Fruit fly (Drosophila melanogaster) whole organism, embryonic: ENCODE results near the gene Rbf.

Source experiments
- Atf-2 ChIP-seq: fragments of 200-800 bp; sonication (Bioruptor generic); optimal IDR thresholded peaks from 2 replicates; lab custom pipeline; 2016; ENCODE audit warnings: missing biosample characterization, missing genetic modification characterization
- Atf6 ChIP-seq: fragments of 200-800 bp; sonication (Bioruptor generic); IDR thresholded peaks from 2 replicates; pipeline ENCODE4 v1.3.6; 2022; ENCODE audit warnings: missing biosample characterization, missing genetic modification characterization
- CG10321 ChIP-seq: fragments of 200-800 bp; sonication (Bioruptor generic); IDR thresholded peaks from 2 replicates; pipeline ENCODE4 v1.3.6; 2022; ENCODE audit warnings: missing biosample characterization, missing genetic modification characterization
- CG12659 ChIP-seq: fragments of 200-800 bp; sonication (Bioruptor generic); optimal IDR thresholded peaks from 3 replicates; lab custom pipeline; 2017; ENCODE audit warnings: mild to moderate bottlenecking, missing biosample characterization, missing genetic modification reagents, missing genetic modification characterization
- CG15269 ChIP-seq: fragments of 200-800 bp; sonication (Bioruptor generic); optimal IDR thresholded peaks from 2 replicates; lab custom pipeline; 2018; ENCODE audit warnings: missing biosample characterization, mild to moderate bottlenecking, missing genetic modification characterization, moderate library complexity
- CG1603 ChIP-seq: fragments of 200-800 bp; sonication (Bioruptor generic); optimal IDR thresholded peaks from 2 replicates; lab custom pipeline; 2019; ENCODE audit warnings: missing biosample characterization, mild to moderate bottlenecking, missing genetic modification characterization, moderate library complexity
- CG1647 ChIP-seq: fragments of 200-800 bp; sonication (Bioruptor generic); optimal IDR thresholded peaks from 3 replicates; lab custom pipeline; 2016; ENCODE audit warnings: missing biosample characterization, missing genetic modification characterization
- CG17829 ChIP-seq: fragments of 200-800 bp; optimal IDR thresholded peaks from 2 replicates; lab custom pipeline; 2019; ENCODE audit warnings: missing biosample characterization, mild to moderate bottlenecking, missing genetic modification characterization, moderate library complexity
- CG18011 ChIP-seq: fragments of 200-800 bp; sonication (Bioruptor generic); optimal IDR thresholded peaks from 2 replicates; lab custom pipeline; 2017; ENCODE audit warnings: missing biosample characterization, missing genetic modification characterization, mild to moderate bottlenecking, moderate library complexity, missing genotype
- CG2712 ChIP-seq: fragments of 200-800 bp; optimal IDR thresholded peaks from 3 replicates; lab custom pipeline; 2019; ENCODE audit warnings: missing biosample characterization, mild to moderate bottlenecking, missing genetic modification characterization, moderate library complexity
- CG33213 ChIP-seq: fragments of 200-800 bp; sonication (Bioruptor generic); optimal IDR thresholded peaks from 3 replicates; lab custom pipeline; 2016; ENCODE audit warnings: missing biosample characterization, missing genetic modification characterization
- CG4617 ChIP-seq: fragments of 200-800 bp; sonication (Bioruptor generic); optimal IDR thresholded peaks from 3 replicates; lab custom pipeline; 2016; ENCODE audit warnings: missing biosample characterization, missing genetic modification characterization, borderline replicate concordance
- CG4707 ChIP-seq: fragments of 200-800 bp; sonication (Bioruptor generic); optimal IDR thresholded peaks from 2 replicates; lab custom pipeline; 2018; ENCODE audit warnings: missing biosample characterization, mild to moderate bottlenecking, missing genetic modification characterization, moderate library complexity
- CG9817 ChIP-seq: fragments of 200-800 bp; sonication (Bioruptor generic); optimal IDR thresholded peaks from 2 replicates; lab custom pipeline; 2018; ENCODE audit warnings: missing biosample characterization, mild to moderate bottlenecking, missing genetic modification characterization, moderate library complexity
- CTCF ChIP-seq: fragments of 200-800 bp; sonication (Bioruptor generic); optimal IDR thresholded peaks from 2 replicates; lab custom pipeline; 2017; ENCODE audit warnings: missing biosample characterization, mild to moderate bottlenecking, missing genetic modification characterization, moderate library complexity
- CkIIα-i1 ChIP-seq: fragments of 200-800 bp; sonication (Bioruptor generic); IDR thresholded peaks from 2 replicates; pipeline ENCODE4 v1.3.6; 2022; ENCODE audit warnings: missing biosample characterization, missing genetic modification characterization
- D19A ChIP-seq: fragments of 200-800 bp; optimal IDR thresholded peaks from 3 replicates; lab custom pipeline; 2019; ENCODE audit warnings: missing biosample characterization, mild to moderate bottlenecking, missing genetic modification characterization, moderate library complexity
- Dip2 ChIP-seq: fragments of 200-800 bp; sonication (Bioruptor generic); IDR thresholded peaks from 2 replicates; pipeline ENCODE4 v1.3.6; 2022; ENCODE audit warnings: missing biosample characterization, missing genetic modification characterization
- Dref ChIP-seq: fragments of 200-800 bp; sonication (Bioruptor generic); IDR thresholded peaks from 2 replicates; pipeline ENCODE4 v1.3.6; 2022; ENCODE audit warnings: missing biosample characterization, missing genetic modification characterization
- E2f2 ChIP-seq: fragments of 200-800 bp; sonication (Bioruptor generic); IDR thresholded peaks from 2 replicates; pipeline ENCODE4 v1.3.6; 2022; ENCODE audit warnings: missing biosample characterization, missing genetic modification characterization
- GATAe ChIP-seq: fragments of 200-800 bp; sonication (Bioruptor generic); conservative IDR thresholded peaks from 2 replicates; pipeline ENCODE4 v1.3.6; 2022; ENCODE audit warnings: missing biosample characterization, missing genetic modification characterization
- Gug ChIP-seq: fragments of 200-800 bp; sonication (Bioruptor generic); IDR thresholded peaks from 4 replicates; pipeline ENCODE4 v1.3.6; 2022; ENCODE audit warnings: missing biosample characterization, missing genetic modification characterization
- HHEX ChIP-seq: fragments of 200-800 bp; sonication (Bioruptor generic); optimal IDR thresholded peaks from 3 replicates; lab custom pipeline; 2017; ENCODE audit warnings: missing biosample characterization, mild to moderate bottlenecking, missing genetic modification characterization, missing genetic modification reagents
- Hsf ChIP-seq: fragments of 200-800 bp; sonication (Bioruptor generic); optimal IDR thresholded peaks from 3 replicates; lab custom pipeline; 2016; ENCODE audit warnings: missing biosample characterization, missing genetic modification characterization
- Lpt ChIP-seq: fragments of >200 bp; optimal IDR thresholded peaks from 2 replicates; lab custom pipeline; 2018; ENCODE audit warnings: missing biosample characterization, missing genetic modification characterization
- Max ChIP-seq: fragments of 200-800 bp; sonication (Bioruptor generic); optimal IDR thresholded peaks from 2 replicates; lab custom pipeline; 2016; ENCODE audit warnings: missing biosample characterization, mild to moderate bottlenecking, missing genetic modification characterization
- Med ChIP-seq: fragments of 200-800 bp; sonication (Bioruptor generic); peaks from one replicate; lab custom pipeline; 2016; ENCODE audit warnings: missing biosample characterization, missing genetic modification characterization, mild to moderate bottlenecking, inconsistent platforms, moderate library complexity
- Mes4 ChIP-seq: fragments of 200-800 bp; sonication (Bioruptor generic); optimal IDR thresholded peaks from 2 replicates; lab custom pipeline; 2016; ENCODE audit warnings: missing biosample characterization, missing genetic modification characterization
- YL-1 ChIP-seq: fragments of 200-800 bp; sonication (Bioruptor generic); optimal IDR thresholded peaks from 3 replicates; lab custom pipeline; 2017; ENCODE audit warnings: missing biosample characterization, mild to moderate bottlenecking, missing genetic modification characterization
- al ChIP-seq: fragments of 200-800 bp; sonication (Bioruptor generic); IDR thresholded peaks from 2 replicates; pipeline ENCODE4 v1.3.6; 2022; ENCODE audit warnings: missing biosample characterization, missing genetic modification characterization
- chinmo ChIP-seq: fragments of 200-800 bp; sonication (Bioruptor generic); IDR thresholded peaks from 4 replicates; pipeline ENCODE4 v1.3.6; 2022; ENCODE audit warnings: missing biosample characterization, missing genetic modification characterization; ENCODE audit not compliant: partially characterized antibody
- crol ChIP-seq: fragments of 200-800 bp; sonication (Bioruptor generic); IDR thresholded peaks from 2 replicates; pipeline ENCODE4 v1.3.6; 2022; ENCODE audit warnings: missing biosample characterization, missing genetic modification characterization
- ems ChIP-seq: fragments of 200-800 bp; sonication (Bioruptor generic); optimal IDR thresholded peaks from 3 replicates; lab custom pipeline; 2016; ENCODE audit warnings: missing biosample characterization, missing genetic modification characterization
- ewg ChIP-seq: fragments of 200-800 bp; sonication (Bioruptor generic); optimal IDR thresholded peaks from 3 replicates; lab custom pipeline; 2017; ENCODE audit warnings: mild to moderate bottlenecking, missing biosample characterization, missing genetic modification reagents, missing genetic modification characterization
- fu2 ChIP-seq: fragments of 200-800 bp; sonication (Bioruptor generic); optimal IDR thresholded peaks from 2 replicates; lab custom pipeline; 2016; ENCODE audit warnings: missing biosample characterization, missing genetic modification characterization
- gem ChIP-seq: fragments of 200-800 bp; sonication (Bioruptor generic); optimal IDR thresholded peaks from 2 replicates; lab custom pipeline; 2019; ENCODE audit warnings: missing biosample characterization, mild to moderate bottlenecking, missing genetic modification characterization, moderate library complexity
- gfzf ChIP-seq: fragments of 200-800 bp; sonication (Bioruptor generic); optimal IDR thresholded peaks from 2 replicates; lab custom pipeline; 2016; ENCODE audit warnings: missing biosample characterization, mild to moderate bottlenecking, missing genetic modification characterization, moderate library complexity
- prd ChIP-seq, 3 experiments: fragments of >200 bp in 2 of 3; fragments of 200-800 bp in 1 of 3; sonication (Bioruptor generic) in 1 of 3; optimal IDR thresholded peaks in 2 of 3; IDR thresholded peaks in 1 of 3; 2 replicates in 2 of 3; 3 replicates in 1 of 3; pipeline versions ENCODE4 v1.3.6 to Lab custom; 2017 to 2022; ENCODE audit warnings: missing biosample characterization in 1 of 3, missing genetic modification characterization in 1 of 3
- sc ChIP-seq, 3 experiments: fragments of >200 bp in 2 of 3; fragments of 200-800 bp in 1 of 3; sonication (Bioruptor generic) in 1 of 3; optimal IDR thresholded peaks; 2 replicates in 2 of 3; 3 replicates in 1 of 3; lab custom pipeline; 2017; ENCODE audit warnings: mild to moderate bottlenecking in 1 of 3, missing biosample characterization in 1 of 3, missing genetic modification characterization in 1 of 3, missing genetic modification reagents in 1 of 3
- sens ChIP-seq: fragments of 200-800 bp; sonication (Bioruptor generic); peaks from one replicate; lab custom pipeline; 2016; ENCODE audit warnings: missing biosample characterization, missing genetic modification characterization
- tin ChIP-seq: fragments of 200-800 bp; sonication (Bioruptor generic); optimal IDR thresholded peaks from 3 replicates; lab custom pipeline; 2016; ENCODE audit warnings: missing biosample characterization, missing genetic modification characterization
- zen2 ChIP-seq: fragments of 200-800 bp; sonication (Bioruptor generic); IDR thresholded peaks from 3 replicates; pipeline ENCODE4 v1.3.6; 2022; ENCODE audit warnings: missing biosample characterization, missing genetic modification characterization; ENCODE audit not compliant: partially characterized antibody

The Rbf gene

dm6 chrX:765039-765508, 36.2 kb downstream of the Rbf start, which contains the start of gene RpL22 (continued):
- TF ChIP-seq CkIIα-i1 (GFP tag; lab: Robert Waterston, UW): 0 out of 2 replicates have a peak, but pooled peaks have one; percentile 35
- TF ChIP-seq al (GFP tag; lab: Robert Waterston, UW): peak; percentile 75
- TF ChIP-seq E2f2 (GFP tag; lab: Robert Waterston, UW): peak; percentile 73
- peak; percentile 70 for TF ChIP-seq GATAe (GFP tag; lab: Robert Waterston, UW)
- peak; percentile 89 for TF ChIP-seq fu2 (GFP tag; lab: Kevin White, UChicago)
- peak; percentile 95 for TF ChIP-seq HHEX
- TF ChIP-seq CG4707 (GFP tag; lab: Kevin White, UChicago): peak; percentile 83
- peak; percentile 77 for TF ChIP-seq CG18011 (GFP tag; lab: Kevin White, UChicago)
- peak; percentile 79 for TF ChIP-seq CTCF (GFP tag; lab: Kevin White, UChicago)
- TF ChIP-seq gem: peak; percentile 59
- peak; percentile 19 for TF ChIP-seq crol (GFP tag; lab: Robert Waterston, UW)
- peak; percentile 82 for TF ChIP-seq Atf6 (GFP tag; lab: Robert Waterston, UW)
- peak; percentile 70 for TF ChIP-seq CG10321
- peak; percentile 86 for TF ChIP-seq ems (GFP tag; lab: Kevin White, UChicago)
- TF ChIP-seq prd (optimal IDR thresholded peaks at IDR 0.05; lab: Kevin White, UChicago): no peak
- peak; percentile 55; the same call in 1 of the 3 replicates for TF ChIP-seq prd (GFP tag; IDR thresholded peaks at IDR 0.05; lab: Robert Waterston, UW)
- peak; percentile 96 for TF ChIP-seq YL-1
- TF ChIP-seq CG2712 (tag; lab: Kevin White, UChicago): peak; percentile 82
- TF ChIP-seq CG33213 (GFP tag; lab: Kevin White, UChicago): peak; percentile 97
- peak; percentile 88 for TF ChIP-seq Hsf
- TF ChIP-seq Lpt (GFP tag; lab: Kevin White, UChicago): no peak
- TF ChIP-seq D19A (tag; lab: Kevin White, UChicago): peak; percentile 71
- peak; percentile 70 for TF ChIP-seq CG1647
- peak; percentile 81 for TF ChIP-seq CG4617 (GFP tag; lab: Kevin White, UChicago)
- TF ChIP-seq Max (GFP tag; lab: Kevin White, UChicago): peak; percentile 89
- peak; percentile 77 for TF ChIP-seq CG9817 (tag; lab: Kevin White, UChicago)
- TF ChIP-seq CG12659 (GFP tag; lab: Kevin White, UChicago): peak; percentile 96
- TF ChIP-seq Dref (GFP tag; lab: Robert Waterston, UW): peak; percentile 67
- peak; percentile 75 for TF ChIP-seq Atf-2
- peak; percentile 51; the same call in 2 of the 4 replicates for TF ChIP-seq Gug (GFP tag; lab: Robert Waterston, UW)
- peak; percentile 94 for TF ChIP-seq ewg (GFP tag; lab: Kevin White, UChicago)
- peak; percentile 96 for TF ChIP-seq CG1603
- TF ChIP-seq Mes4 (GFP tag; lab: Kevin White, UChicago): peak; percentile 97
- TF ChIP-seq chinmo (GFP tag; lab: Robert Waterston, UW): 0 out of 4 replicates have a peak, but pooled peaks have one; percentile 9
- peak; percentile 100 for TF ChIP-seq gfzf (GFP tag; lab: Kevin White, UChicago)
- peak; percentile 80 for TF ChIP-seq CG17829 (tag; lab: Kevin White, UChicago)
- TF ChIP-seq sc (optimal IDR thresholded peaks at IDR 0.05; lab: Kevin White, UChicago): no peak
- TF ChIP-seq sc (GFP tag; optimal IDR thresholded peaks at IDR 0.05; lab: Kevin White, UChicago): peak; percentile 76
- TF ChIP-seq tin (GFP tag; lab: Kevin White, UChicago): peak; percentile 76
- TF ChIP-seq Dip2 (GFP tag; lab: Robert Waterston, UW): no peak
- peak; percentile 71 for TF ChIP-seq CG15269 (tag; lab: Kevin White, UChicago)

dm6 chrX:762047-762446, 39.2 kb downstream of the Rbf start:
- peak; percentile 63 for TF ChIP-seq sens (GFP tag; lab: Kevin White, UChicago)
- peak; percentile 71 for TF ChIP-seq Med (GFP tag; lab: Kevin White, UChicago)
- TF ChIP-seq zen2 (GFP tag; lab: Robert Waterston, UW): no peak
